Worm (Caenorhabditis elegans) whole organism, L4 larva: ENCODE data around the gene mltn-11.

ENCODE experiments used
- D1046.2 ChIP-seq: fragments of 200-800 bp; sonication (Bioruptor generic); IDR thresholded peaks from 2 replicates; pipeline ENCODE4 v1.3.6; 2022; ENCODE audit warnings: missing genetic modification characterization, missing compliant biosample characterization
- T26A8.4 ChIP-seq: fragments of 200-800 bp; sonication (Bioruptor generic); IDR thresholded peaks from 2 replicates; pipeline ENCODE4 v1.3.6; 2022; ENCODE audit warnings: missing genetic modification characterization, missing compliant biosample characterization
- Y48G9A.11 ChIP-seq: fragments of 200-800 bp; sonication (Bioruptor generic); IDR thresholded peaks from 2 replicates; pipeline ENCODE4 v1.3.6; 2022; ENCODE audit warnings: missing genetic modification reagents, missing genetic modification characterization, missing compliant biosample characterization
- Y5F2A.4 ChIP-seq: fragments of 200-800 bp; sonication (Bioruptor generic); optimal IDR thresholded peaks from 2 replicates; lab custom pipeline; 2018; ENCODE audit warnings: mild to moderate bottlenecking, missing genetic modification characterization, missing compliant biosample characterization
- Y75B8A.6 ChIP-seq: fragments of 200-800 bp; sonication (Bioruptor generic); IDR thresholded peaks from 2 replicates; pipeline ENCODE4 v1.3.6; 2022; ENCODE audit warnings: missing genetic modification reagents, missing genetic modification characterization, missing compliant biosample characterization
- ZK546.5 ChIP-seq, 2 experiments: sonication (generic microtip); optimal IDR thresholded peaks; 2 replicates each; lab custom pipeline; 2017; ENCODE audit warnings: missing biosample characterization in 2 of 2, missing genetic modification characterization in 2 of 2
- aha-1 ChIP-seq: fragments of 150-350 bp; peaks from one replicate; lab custom pipeline; 2014; ENCODE audit warnings: missing biosample characterization, missing genetic modification characterization
- arid-1 ChIP-seq: fragments of 200-800 bp; sonication (Bioruptor generic); conservative IDR thresholded peaks from 2 replicates; pipeline ENCODE4 v1.3.6; 2022; ENCODE audit warnings: missing genetic modification reagents, missing genetic modification characterization, missing compliant biosample characterization
- ceh-28 ChIP-seq: fragments of 150-350 bp; optimal IDR thresholded peaks from 2 replicates; lab custom pipeline; 2014; ENCODE audit warnings: missing biosample characterization, missing genetic modification reagents, missing genetic modification characterization
- ceh-32 ChIP-seq: sonication (generic microtip); optimal IDR thresholded peaks from 2 replicates; lab custom pipeline; 2016; ENCODE audit warnings: mild to moderate bottlenecking, missing genetic modification characterization, missing compliant biosample characterization; ENCODE audit not compliant: poor library complexity
- ctbp-1 ChIP-seq: fragments of 200-800 bp; sonication (Bioruptor generic); IDR thresholded peaks from 2 replicates; pipeline ENCODE4 v1.3.6; 2022; ENCODE audit warnings: missing genetic modification reagents, missing genetic modification characterization, missing compliant biosample characterization
- daf-16 ChIP-seq, 3 experiments: sonication (generic microtip); optimal IDR thresholded peaks; 2 replicates each; lab custom pipeline; 2016 to 2017; ENCODE audit warnings: missing genetic modification characterization in 3 of 3, missing genetic modification reagents in 3 of 3, mild to moderate bottlenecking in 2 of 3, missing compliant biosample characterization in 2 of 3, missing biosample characterization in 1 of 3, moderate library complexity in 1 of 3
- dmd-6 ChIP-seq: fragments of 200-800 bp; sonication (Bioruptor generic); IDR thresholded peaks from 2 replicates; pipeline ENCODE4 v1.3.6; 2022; ENCODE audit warnings: missing genetic modification reagents, missing genetic modification characterization, missing compliant biosample characterization
- duxl-1 ChIP-seq: sonication (generic microtip); optimal IDR thresholded peaks from 2 replicates; lab custom pipeline; 2016; ENCODE audit warnings: mild to moderate bottlenecking, missing genetic modification characterization, moderate library complexity, missing compliant biosample characterization; ENCODE audit not compliant: poor library complexity
- dve-1 ChIP-seq: sonication (generic microtip); optimal IDR thresholded peaks from 2 replicates; lab custom pipeline; 2017; ENCODE audit warnings: antibody characterized with exemption, mild to moderate bottlenecking, missing genetic modification characterization, missing compliant biosample characterization; ENCODE audit not compliant: insufficient read depth
- egl-27 ChIP-seq: sonication (generic microtip); optimal IDR thresholded peaks from 3 replicates; lab custom pipeline; 2017; ENCODE audit warnings: missing biosample characterization, missing genetic modification reagents, missing genetic modification characterization
- hlh-11 ChIP-seq: fragments of 200-800 bp; sonication (Bioruptor generic); optimal IDR thresholded peaks from 2 replicates; lab custom pipeline; 2018; ENCODE audit warnings: mild to moderate bottlenecking, missing genetic modification characterization, missing compliant biosample characterization
- hlh-30 ChIP-seq: sonication (generic microtip); optimal IDR thresholded peaks from 2 replicates; lab custom pipeline; 2017; ENCODE audit warnings: antibody characterized with exemption, mild to moderate bottlenecking, missing genetic modification characterization, missing compliant biosample characterization; ENCODE audit not compliant: insufficient read depth
- jun-1 ChIP-seq: fragments of 150-350 bp; optimal IDR thresholded peaks from 2 replicates; lab custom pipeline; 2014; ENCODE audit warnings: missing biosample characterization, missing genetic modification reagents, missing genetic modification characterization
- lim-7 ChIP-seq: fragments of 200-800 bp; sonication (Bioruptor generic); IDR thresholded peaks from 2 replicates; pipeline ENCODE4 v1.3.6; 2022; ENCODE audit warnings: missing genetic modification characterization, missing compliant biosample characterization
- lin-1 ChIP-seq: fragments of 200-800 bp; sonication (Bioruptor generic); IDR thresholded peaks from 2 replicates; pipeline ENCODE4 v1.3.6; 2022; ENCODE audit warnings: missing genetic modification reagents, missing genetic modification characterization, missing compliant biosample characterization
- lin-13 ChIP-seq: fragments of 150-350 bp; optimal IDR thresholded peaks from 2 replicates; lab custom pipeline; 2014; ENCODE audit warnings: missing biosample characterization, missing genetic modification reagents, missing genetic modification characterization
- lin-39 ChIP-seq: fragments of 150-350 bp; optimal IDR thresholded peaks from 2 replicates; lab custom pipeline; 2014; ENCODE audit warnings: missing biosample characterization, missing genetic modification reagents, missing genetic modification characterization
- lir-3 ChIP-seq: sonication (generic microtip); optimal IDR thresholded peaks from 2 replicates; lab custom pipeline; 2016; ENCODE audit warnings: mild to moderate bottlenecking, missing genetic modification characterization, missing compliant biosample characterization
- mdt-29 ChIP-seq: fragments of 200-800 bp; sonication (Bioruptor generic); IDR thresholded peaks from 2 replicates; pipeline ENCODE4 v1.3.6; 2022; ENCODE audit warnings: missing genetic modification reagents, missing genetic modification characterization, missing compliant biosample characterization
- mxl-2 ChIP-seq: fragments of 200-800 bp; sonication (Bioruptor generic); conservative IDR thresholded peaks from 2 replicates; pipeline ENCODE4 v1.3.6; 2022; ENCODE audit warnings: missing genetic modification reagents, missing genetic modification characterization, missing compliant biosample characterization
- nhr-10 ChIP-seq: fragments of 150-350 bp; optimal IDR thresholded peaks from 2 replicates; lab custom pipeline; 2014; ENCODE audit warnings: missing biosample characterization, missing genetic modification characterization
- nhr-111 ChIP-seq: fragments of 200-800 bp; sonication (Bioruptor generic); optimal IDR thresholded peaks from 2 replicates; lab custom pipeline; 2018; ENCODE audit warnings: mild to moderate bottlenecking, missing genetic modification characterization, missing compliant biosample characterization
- nhr-28 ChIP-seq: fragments of 150-350 bp; optimal IDR thresholded peaks from 2 replicates; lab custom pipeline; 2014; ENCODE audit warnings: missing biosample characterization, missing genetic modification characterization
- nhr-6 ChIP-seq: fragments of 150-350 bp; optimal IDR thresholded peaks from 2 replicates; lab custom pipeline; 2014; ENCODE audit warnings: missing biosample characterization, missing genetic modification characterization
- pha-4 ChIP-seq, 2 experiments: fragments of 150-350 bp in 1 of 2; fragments of 200-800 bp in 1 of 2; sonication (Bioruptor generic) in 1 of 2; IDR thresholded peaks in 1 of 2; optimal IDR thresholded peaks in 1 of 2; 2 replicates each; pipeline versions ENCODE4 v1.3.6 to Lab custom; 2014 to 2022; ENCODE audit warnings: missing genetic modification characterization in 2 of 2, missing genetic modification reagents in 2 of 2, missing biosample characterization in 1 of 2, missing compliant biosample characterization in 1 of 2
- php-3 ChIP-seq: fragments of 200-800 bp; sonication (Bioruptor generic); IDR thresholded peaks from 2 replicates; pipeline ENCODE4 v1.3.6; 2022; ENCODE audit warnings: missing genetic modification reagents, missing genetic modification characterization, missing compliant biosample characterization
- pqm-1 ChIP-seq: sonication (generic microtip); optimal IDR thresholded peaks from 2 replicates; lab custom pipeline; 2017; ENCODE audit warnings: missing biosample characterization, missing genetic modification characterization
- rbr-2 ChIP-seq: sonication (generic microtip); optimal IDR thresholded peaks from 2 replicates; lab custom pipeline; 2016; ENCODE audit warnings: missing genotype, missing genetic modification characterization, missing compliant biosample characterization
- snpc-4 ChIP-seq: fragments of 150-350 bp; optimal IDR thresholded peaks from 2 replicates; lab custom pipeline; 2014; ENCODE audit warnings: missing biosample characterization, missing genetic modification characterization
- spr-3 ChIP-seq: fragments of 200-800 bp; sonication (Bioruptor generic); optimal IDR thresholded peaks from 2 replicates; lab custom pipeline; 2018; ENCODE audit warnings: mild to moderate bottlenecking, missing genetic modification characterization, missing compliant biosample characterization
- unc-130 ChIP-seq: sonication (generic microtip); optimal IDR thresholded peaks from 2 replicates; lab custom pipeline; 2016; ENCODE audit warnings: missing genetic modification reagents, missing genetic modification characterization, missing compliant biosample characterization
- unc-62 ChIP-seq, 3 experiments: fragments of 150-350 bp in 1 of 3; sonication (generic microtip); optimal IDR thresholded peaks in 2 of 3; peaks in 1 of 3; 1 replicate in 1 of 3; 2 replicates in 2 of 3; lab custom pipeline; 2014 to 2017; ENCODE audit warnings: missing biosample characterization in 3 of 3, missing genetic modification characterization in 3 of 3, missing genetic modification reagents in 3 of 3, missing genotype in 1 of 3
- vab-7 ChIP-seq: fragments of 200-800 bp; sonication (Bioruptor generic); IDR thresholded peaks from 2 replicates; pipeline ENCODE4 v1.3.6; 2022; ENCODE audit warnings: missing genetic modification reagents, missing genetic modification characterization, missing compliant biosample characterization
- zfp-3 ChIP-seq: fragments of 200-800 bp; sonication (Bioruptor generic); conservative IDR thresholded peaks from 2 replicates; pipeline ENCODE4 v1.3.6; 2022; ENCODE audit warnings: missing genetic modification reagents, missing genetic modification characterization, missing compliant biosample characterization
- ztf-7 ChIP-seq: fragments of 150-350 bp; optimal IDR thresholded peaks from 2 replicates; lab custom pipeline; 2014; ENCODE audit warnings: missing biosample characterization, missing genetic modification characterization

The mltn-11 gene

ce11 chrV:16610791-16611385, 25.1 kb upstream of the mltn-11 start, which contains the start of gene srw-54 (continued):
- TF ChIP-seq arid-1 (GFP tag; lab: Robert Waterston, UW) = no peak
- no peak for TF ChIP-seq unc-130 (GFP tag; lab: Kevin White, UChicago)
- no peak for TF ChIP-seq ZK546.5 (tag; optimal IDR thresholded peaks at IDR 0.05; lab: Kevin White, UChicago)
- TF ChIP-seq hlh-30 (tag; lab: Kevin White, UChicago) = no peak
- no peak for TF ChIP-seq pha-4 (GFP tag; IDR thresholded peaks at IDR 0.05; lab: Robert Waterston, UW)
- TF ChIP-seq pha-4 (tag; optimal IDR thresholded peaks at IDR 0.05; lab: Kevin White, UChicago) = no peak
- no peak for TF ChIP-seq lin-39
- TF ChIP-seq Y75B8A.6 = no peak
- no peak for TF ChIP-seq aha-1 (tag; lab: Kevin White, UChicago)
- TF ChIP-seq Y5F2A.4 (GFP tag; lab: Kevin White, UChicago) = no peak
- peak; percentile 23 for TF ChIP-seq dve-1

- TF ChIP-seq lin-39 (no peak), nhr-10 (tag; lab: Kevin White, UChicago) (no peak), zfp-3 (GFP tag; lab: Robert Waterston, UW) (no peak), lin-13 (no peak), nhr-6 (no peak), nhr-111 (GFP tag; lab: Kevin White, UChicago) (no peak), php-3 (GFP tag; lab: Robert Waterston, UW) (no peak), ztf-7 (no peak), Y48G9A.11 (GFP tag; lab: Robert Waterston, UW) (no peak), ceh-32 (tag; lab: Kevin White, UChicago) (no peak), lim-7 (GFP tag; lab: Robert Waterston, UW) (no peak), arid-1 (GFP tag; lab: Robert Waterston, UW) (no peak), mdt-29 (no peak), unc-62 (GFP tag; optimal IDR thresholded peaks at IDR 0.05 in 1 of 2; lab: Kevin White, UChicago) (no peak), unc-62 (tag; optimal IDR thresholded peaks at IDR 0.05; lab: Kevin White, UChicago) (no peak), ceh-28 (tag; lab: Kevin White, UChicago) (no peak), egl-27 (tag; lab: Kevin White, UChicago) (no peak), nhr-28 (tag; lab: Kevin White, UChicago) (no peak), rbr-2 (no peak), lin-1 (GFP tag; lab: Robert Waterston, UW) (no peak), ctbp-1 (GFP tag; lab: Robert Waterston, UW) (no peak)
These were observed 18.5 kb upstream of the mltn-11 start, which contains the start of gene Y70C5A.4 for ce11 chrV:16617462-16617861. TSS of gene Y70C5A.4 (plus strand) at chrV:16617762.

DNA sequence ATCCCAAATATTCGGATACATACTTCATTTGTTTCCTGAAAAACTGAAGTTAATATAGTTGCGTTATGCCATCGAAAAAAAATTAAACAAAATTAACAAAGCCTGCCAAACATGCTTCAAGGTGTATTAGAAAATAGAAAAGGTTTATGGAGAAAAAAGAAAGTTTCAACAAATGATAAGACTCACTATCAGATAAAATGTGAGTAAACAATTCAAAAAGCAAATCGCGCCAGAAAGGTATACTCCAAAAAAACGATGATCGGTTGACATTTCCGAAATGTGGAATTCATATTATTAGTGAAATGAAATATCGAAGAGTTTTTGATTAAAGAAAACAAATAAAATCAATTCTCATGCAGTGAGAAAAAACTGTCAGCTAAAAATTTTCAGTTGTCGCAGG, 15.1 kb upstream of the mltn-11 start, which contains the start of gene Y70C5A.3:
Gene Y70C5A.3 (minus strand): TSS at position 50 of the 400 bp plus-strand sequence.
- TF ChIP-seq duxl-1 (tag; lab: Kevin White, UChicago) = no peak
- peak; percentile 34 for TF ChIP-seq pqm-1 (tag; lab: Kevin White, UChicago)
- TF ChIP-seq daf-16 (GFP tag; optimal IDR thresholded peaks at IDR 0.05; lab: Kevin White, UChicago) = no peak
- peak; percentile 92 for TF ChIP-seq daf-16 (tag; optimal IDR thresholded peaks at IDR 0.05; lab: Kevin White, UChicago)
- peak in 1 of 2 experiments; percentile 76 for TF ChIP-seq unc-62 (GFP tag; optimal IDR thresholded peaks at IDR 0.05 in 1 of 2; lab: Kevin White, UChicago)
- no peak for TF ChIP-seq unc-62 (tag; optimal IDR thresholded peaks at IDR 0.05; lab: Kevin White, UChicago)
- no peak for TF ChIP-seq jun-1 (tag; lab: Kevin White, UChicago)
- TF ChIP-seq D1046.2 (GFP tag; lab: Robert Waterston, UW) = no peak
- TF ChIP-seq dve-1 = peak; percentile 42

DNA sequence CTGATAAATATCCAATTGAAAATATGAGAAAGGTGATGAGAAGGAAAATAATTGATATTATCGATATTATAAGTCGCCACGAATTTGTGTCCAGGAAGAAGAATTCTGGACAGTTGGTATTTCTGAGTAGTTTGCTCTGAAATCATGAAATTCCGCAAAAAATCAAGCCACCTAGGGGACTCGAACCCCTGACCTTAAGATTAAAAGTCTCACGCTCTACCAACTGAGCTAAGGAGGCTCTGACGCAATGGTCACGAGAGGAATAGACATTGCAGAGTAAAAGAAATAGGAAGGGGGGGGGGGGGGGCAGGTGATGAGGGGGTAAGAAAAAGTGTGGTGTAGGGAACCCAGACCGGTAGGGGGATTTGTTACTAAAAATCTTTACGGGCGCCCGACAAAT, 14.1 kb upstream of the mltn-11 start:
- TF ChIP-seq arid-1 (GFP tag; lab: Robert Waterston, UW) = peak; percentile 49; the same call in 1 of the 2 replicates
- TF ChIP-seq Y48G9A.11 (GFP tag; lab: Robert Waterston, UW) = no peak
- TF ChIP-seq mxl-2 (GFP tag; lab: Robert Waterston, UW) = no peak
- TF ChIP-seq nhr-111 (GFP tag; lab: Kevin White, UChicago) = peak; percentile 1
- TF ChIP-seq snpc-4 = no peak
- peak; percentile 33 for TF ChIP-seq spr-3 (GFP tag; lab: Kevin White, UChicago)
- TF ChIP-seq mdt-29 = 0 out of 2 replicates have a peak, but pooled peaks have one; percentile 26
- TF ChIP-seq ceh-28 (tag; lab: Kevin White, UChicago) = no peak
- TF ChIP-seq hlh-11 = no peak
- peak; percentile 38 for TF ChIP-seq dmd-6 (GFP tag; lab: Robert Waterston, UW)
- TF ChIP-seq vab-7 = peak; percentile 54; the same call in 1 of the 2 replicates
- TF ChIP-seq D1046.2 (GFP tag; lab: Robert Waterston, UW) = 0 out of 2 replicates have a peak, but pooled peaks have one; percentile 53
- peak; percentile 27; the same call in 1 of the 2 replicates for TF ChIP-seq T26A8.4 (GFP tag; lab: Robert Waterston, UW)
- TF ChIP-seq lim-7 (GFP tag; lab: Robert Waterston, UW) = peak; percentile 77
- no peak for TF ChIP-seq lir-3 (tag; lab: Kevin White, UChicago)
- TF ChIP-seq, all 104 proteins: peak for 9
